Fruit fly (Drosophila melanogaster): ENCODE measurements around the gene CG17230.

The CG17230 gene

DNA sequence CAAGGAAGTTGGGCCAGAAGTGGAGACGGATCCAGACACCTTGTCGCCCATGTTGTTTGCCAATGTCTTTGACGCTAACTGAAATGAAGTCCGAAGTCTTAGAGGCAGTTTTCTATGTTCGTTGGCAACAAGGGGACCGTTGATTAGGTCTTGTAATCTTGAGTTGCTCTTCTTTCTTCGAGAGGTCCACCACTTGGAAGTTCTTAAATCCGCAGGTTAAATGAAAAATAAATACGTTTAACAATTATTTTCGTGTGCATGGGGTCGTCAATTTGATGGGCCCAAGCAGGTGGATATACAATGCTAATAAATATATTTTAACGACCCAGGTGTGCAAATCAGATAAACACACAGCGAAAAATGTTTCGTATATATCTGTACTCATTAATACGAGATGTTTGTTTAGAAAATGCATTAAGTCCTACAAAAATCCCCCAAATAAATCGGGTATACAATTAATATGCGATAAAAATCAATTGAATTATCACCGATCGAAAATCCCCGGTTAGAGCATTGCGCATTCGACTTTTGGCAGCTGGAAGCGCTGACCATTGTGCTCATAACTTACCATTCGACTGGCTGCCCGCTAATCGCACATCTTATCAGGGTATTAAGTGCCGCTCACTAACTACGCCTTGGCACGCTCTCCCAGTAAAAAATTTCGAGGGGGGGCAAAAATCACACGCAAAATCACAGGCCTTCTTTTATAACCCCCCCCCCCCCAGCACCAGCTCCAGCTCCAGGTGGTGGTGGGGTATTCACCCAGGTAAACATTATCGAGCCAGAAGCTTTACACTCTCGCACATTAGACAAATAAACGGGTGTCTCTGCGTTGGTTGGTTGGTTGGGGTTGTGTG, 23.1 kb downstream of the CG17230 start, which contains the start of gene PGRP-LB (continued):
- no peak for TF ChIP-seq dac (GFP tag; optimal IDR thresholded peaks at IDR 0.05)
- peak; percentile 51 for TF ChIP-seq Eip78C (GFP tag)
- no peak for TF ChIP-seq CG11294 (GFP tag; IDR thresholded peaks at IDR 0.05)
- peak; percentile 11 for TF ChIP-seq Hr4 (GFP tag; optimal IDR thresholded peaks at IDR 0.05)
- TF ChIP-seq Hr39 (GFP tag; optimal IDR thresholded peaks at IDR 0.05) = peak; percentile 29
- TF ChIP-seq Met (GFP tag; optimal IDR thresholded peaks at IDR 0.05) = peak; percentile 6
- TF ChIP-seq CG34406 (GFP tag; optimal IDR thresholded peaks at IDR 0.05) = no peak
- TF ChIP-seq CG31627 (GFP tag; optimal IDR thresholded peaks at IDR 0.05) = peak; percentile 24
- no peak for TF ChIP-seq net (GFP tag; optimal IDR thresholded peaks at IDR 0.05)
- TF ChIP-seq Lpt (GFP tag; optimal IDR thresholded peaks at IDR 0.05) = no peak
- no peak for TF ChIP-seq acj6 (GFP tag; optimal IDR thresholded peaks at IDR 0.05)
- TF ChIP-seq CG15336 (GFP tag; IDR thresholded peaks at IDR 0.05) = no peak
- TF ChIP-seq vri (GFP tag; optimal IDR thresholded peaks at IDR 0.05) = no peak
- TF ChIP-seq CG10631 (GFP tag; optimal IDR thresholded peaks at IDR 0.05) = no peak
- TF ChIP-seq topi (GFP tag; optimal IDR thresholded peaks at IDR 0.05) = no peak
- no peak for TF ChIP-seq CG3032 (tag; optimal IDR thresholded peaks at IDR 0.05)
- TF ChIP-seq Eip93F (GFP tag; optimal IDR thresholded peaks at IDR 0.05) = no peak
- TF ChIP-seq pdm3 (GFP tag; optimal IDR thresholded peaks at IDR 0.05) = peak; percentile 7
- TF ChIP-seq achi (GFP tag; optimal IDR thresholded peaks at IDR 0.05) = no peak
- TF ChIP-seq CG1621 (tag; optimal IDR thresholded peaks at IDR 0.05) = no peak
- TF ChIP-seq CG16779 (tag; optimal IDR thresholded peaks at IDR 0.05) = no peak
- TF ChIP-seq Smox (GFP tag; optimal IDR thresholded peaks at IDR 0.05) = peak; percentile 29
- no peak for TF ChIP-seq CG7368 (GFP tag; optimal IDR thresholded peaks at IDR 0.05)
- TF ChIP-seq fd59A (GFP tag; optimal IDR thresholded peaks at IDR 0.05) = no peak
- TF ChIP-seq salr (GFP tag; optimal IDR thresholded peaks at IDR 0.05) = no peak
- TF ChIP-seq fkh (GFP tag; optimal IDR thresholded peaks at IDR 0.05) = peak; percentile 66
- TF ChIP-seq Ets21C (GFP tag; optimal IDR thresholded peaks at IDR 0.05) = no peak
- no peak for TF ChIP-seq Eip75B (GFP tag; optimal IDR thresholded peaks at IDR 0.05)
- no peak for TF ChIP-seq Gug (GFP tag; IDR thresholded peaks at IDR 0.05)

DNA sequence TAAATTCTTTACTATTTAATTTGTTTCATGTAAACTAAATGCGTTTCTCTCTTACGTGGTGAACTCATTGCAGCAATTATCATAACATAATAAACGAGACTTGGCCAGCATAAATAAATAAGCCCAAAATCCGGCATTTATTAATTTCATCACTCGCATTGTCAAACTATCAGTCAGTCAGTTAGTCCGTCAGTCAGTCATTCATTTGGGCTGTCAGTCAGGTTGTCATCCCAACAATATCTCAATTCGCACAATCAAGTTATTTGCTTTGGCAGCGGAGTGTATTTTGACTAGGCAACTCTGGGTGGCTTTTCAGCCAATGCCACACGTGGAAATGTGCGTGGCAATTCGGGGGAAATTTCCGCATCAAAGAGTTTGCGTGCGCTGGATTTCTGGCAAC, 30.2 kb downstream of the CG17230 start:
- TF ChIP-seq Sox102F (GFP tag; optimal IDR thresholded peaks at IDR 0.05) (no peak), fkh (GFP tag; optimal IDR thresholded peaks at IDR 0.05) (no peak), Sox14 (GFP tag; optimal IDR thresholded peaks at IDR 0.05) (no peak), Gug (GFP tag; IDR thresholded peaks at IDR 0.05) (no peak), Ets21C (GFP tag; optimal IDR thresholded peaks at IDR 0.05) (no peak), CG3032 (tag; optimal IDR thresholded peaks at IDR 0.05) (no peak), CG6276 (GFP tag; optimal IDR thresholded peaks at IDR 0.05) (no peak), CG34406 (GFP tag; optimal IDR thresholded peaks at IDR 0.05) (no peak), CG6792 (GFP tag; optimal IDR thresholded peaks at IDR 0.05) (no peak)

DNA sequence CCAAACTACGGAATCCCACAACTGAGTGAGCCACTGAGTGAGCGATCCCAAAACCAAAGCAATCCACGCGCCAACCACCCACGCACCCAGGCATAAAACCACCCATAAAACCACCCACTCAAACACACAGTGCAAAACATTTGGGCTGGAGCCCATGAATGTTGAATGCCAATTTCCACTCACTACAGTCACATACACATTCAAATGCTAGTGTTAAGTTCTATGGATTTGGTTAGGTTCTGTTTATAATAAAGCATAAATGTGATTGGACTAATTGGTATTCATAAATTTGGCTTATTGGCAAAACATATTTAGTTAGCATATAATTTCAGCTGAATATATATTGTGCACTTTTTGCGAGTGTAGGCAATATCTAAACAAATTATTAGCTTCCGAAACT, 32.2 kb downstream of the CG17230 start:
- no peak for TF ChIP-seq CG8632 (GFP tag; optimal IDR thresholded peaks at IDR 0.05)
- TF ChIP-seq OdsH (GFP tag; optimal IDR thresholded peaks at IDR 0.05) = no peak
- TF ChIP-seq net (GFP tag; optimal IDR thresholded peaks at IDR 0.05) = no peak
- peak; percentile 38 for TF ChIP-seq Hr4 (GFP tag; optimal IDR thresholded peaks at IDR 0.05)
- TF ChIP-seq CG15336 (GFP tag; IDR thresholded peaks at IDR 0.05) = peak; percentile 23; the same call in 1 of the 2 replicates
- no peak for TF ChIP-seq achi (GFP tag; optimal IDR thresholded peaks at IDR 0.05)
- TF ChIP-seq Sox15 (GFP tag; optimal IDR thresholded peaks at IDR 0.05) = no peak
- TF ChIP-seq CG10631 (GFP tag; optimal IDR thresholded peaks at IDR 0.05) = no peak
- peak; percentile 68 for TF ChIP-seq Eip78C (GFP tag)
- TF ChIP-seq CG11762 (GFP tag; optimal IDR thresholded peaks at IDR 0.05; ENCODE audit: insufficient read depth) = no peak
- no peak for TF ChIP-seq CG8319 (GFP tag; optimal IDR thresholded peaks at IDR 0.05)
- TF ChIP-seq CG3032 (tag; optimal IDR thresholded peaks at IDR 0.05) = no peak
- no peak for TF ChIP-seq lz (GFP tag; optimal IDR thresholded peaks at IDR 0.05)
- TF ChIP-seq CG31627 (GFP tag; optimal IDR thresholded peaks at IDR 0.05) = no peak
- TF ChIP-seq CG16779 (tag; optimal IDR thresholded peaks at IDR 0.05) = no peak
- TF ChIP-seq CG11294 (GFP tag; IDR thresholded peaks at IDR 0.05) = no peak
- TF ChIP-seq Hr39 (GFP tag; optimal IDR thresholded peaks at IDR 0.05) = no peak
- TF ChIP-seq CG4318 (GFP tag; optimal IDR thresholded peaks at IDR 0.05) = peak; percentile 0
- TF ChIP-seq Ets96B (tag; optimal IDR thresholded peaks at IDR 0.05) = no peak
- peak; percentile 14 for TF ChIP-seq svp (GFP tag)
- peak; percentile 41 for TF ChIP-seq CG32006 (GFP tag; optimal IDR thresholded peaks at IDR 0.05)
- TF ChIP-seq Eip75B (GFP tag; optimal IDR thresholded peaks at IDR 0.05) = no peak
- TF ChIP-seq fkh (GFP tag; optimal IDR thresholded peaks at IDR 0.05) = no peak
- TF ChIP-seq eg (GFP tag; IDR thresholded peaks at IDR 0.05) = 0 out of 3 replicates have a peak, but pooled peaks have one; percentile 13
- no peak for TF ChIP-seq topi (GFP tag; optimal IDR thresholded peaks at IDR 0.05)
- no peak for TF ChIP-seq CG10669 (GFP tag; optimal IDR thresholded peaks at IDR 0.05)
- no peak for TF ChIP-seq spab (GFP tag; optimal IDR thresholded peaks at IDR 0.05)
- TF ChIP-seq Lpt (GFP tag; optimal IDR thresholded peaks at IDR 0.05) = no peak
- no peak for TF ChIP-seq Eip93F (GFP tag; optimal IDR thresholded peaks at IDR 0.05)

Measured in whole organism, prepupa.